Fruit fly (Drosophila melanogaster) whole organism, prepupa: ENCODE results near the gene TwdlG.

Experiments used
- Blimp-1 ChIP-seq: fragments of 200-800 bp; sonication (Bioruptor generic); optimal IDR thresholded peaks from 3 replicates; lab custom pipeline; 2017; ENCODE audit warnings: missing biosample characterization, missing genetic modification characterization, mild to moderate bottlenecking, moderate library complexity, missing genetic modification reagents
- CG10631 ChIP-seq: fragments of 200-800 bp; sonication (Bioruptor generic); optimal IDR thresholded peaks from 2 replicates; lab custom pipeline; 2016; ENCODE audit warnings: missing biosample characterization, missing genetic modification characterization
- CG10669 ChIP-seq: fragments of 200-800 bp; sonication (Bioruptor generic); optimal IDR thresholded peaks from 3 replicates; lab custom pipeline; 2018; ENCODE audit warnings: missing biosample characterization, mild to moderate bottlenecking, missing genetic modification characterization, moderate library complexity
- CG11294 ChIP-seq: fragments of 200-800 bp; sonication (Bioruptor generic); IDR thresholded peaks from 2 replicates; pipeline ENCODE4 v1.3.6; 2022; ENCODE audit warnings: missing biosample characterization, missing genetic modification characterization
- CG11762 ChIP-seq: fragments of 200-800 bp; sonication (Bioruptor generic); optimal IDR thresholded peaks from 3 replicates; lab custom pipeline; 2016; ENCODE audit warnings: missing biosample characterization, missing genetic modification characterization; ENCODE audit not compliant: insufficient read depth
- CG15336 ChIP-seq: fragments of 200-800 bp; sonication (Bioruptor generic); IDR thresholded peaks from 2 replicates; pipeline ENCODE4 v1.3.6; 2022; ENCODE audit warnings: missing biosample characterization, missing genetic modification characterization
- CG1621 ChIP-seq: fragments of 200-800 bp; sonication (Bioruptor generic); optimal IDR thresholded peaks from 3 replicates; lab custom pipeline; 2018; ENCODE audit warnings: missing biosample characterization, mild to moderate bottlenecking, missing genetic modification characterization
- CG3032 ChIP-seq: fragments of 200-800 bp; optimal IDR thresholded peaks from 2 replicates; lab custom pipeline; 2019; ENCODE audit warnings: missing biosample characterization, mild to moderate bottlenecking, missing genetic modification characterization, moderate library complexity
- CG31627 ChIP-seq: fragments of 200-800 bp; sonication (Bioruptor generic); optimal IDR thresholded peaks from 3 replicates; lab custom pipeline; 2016; ENCODE audit warnings: missing biosample characterization, missing genetic modification characterization
- CG32006 ChIP-seq: fragments of 200-800 bp; sonication (Bioruptor generic); optimal IDR thresholded peaks from 3 replicates; lab custom pipeline; 2017; ENCODE audit warnings: missing biosample characterization, mild to moderate bottlenecking, missing genetic modification characterization
- CG34406 ChIP-seq: fragments of 200-800 bp; sonication (Bioruptor generic); optimal IDR thresholded peaks from 3 replicates; lab custom pipeline; 2016; ENCODE audit warnings: missing biosample characterization, missing genetic modification characterization
- CG6163 ChIP-seq: fragments of 200-800 bp; sonication (Bioruptor generic); IDR thresholded peaks from 3 replicates; pipeline ENCODE4 v1.3.6; 2022; ENCODE audit warnings: missing biosample characterization, missing genetic modification characterization
- CG6276 ChIP-seq: fragments of 200-800 bp; sonication (Bioruptor generic); optimal IDR thresholded peaks from 2 replicates; lab custom pipeline; 2017; ENCODE audit warnings: missing biosample characterization, mild to moderate bottlenecking, missing genetic modification characterization
- CG6792 ChIP-seq: fragments of 200-800 bp; sonication (Bioruptor generic); optimal IDR thresholded peaks from 3 replicates; lab custom pipeline; 2016; ENCODE audit warnings: missing biosample characterization, missing genetic modification characterization
- CG6808 ChIP-seq: fragments of 200-800 bp; sonication (Bioruptor generic); optimal IDR thresholded peaks from 3 replicates; lab custom pipeline; 2017; ENCODE audit warnings: missing biosample characterization, missing genetic modification characterization, mild to moderate bottlenecking, moderate library complexity, missing genetic modification reagents
- CG6854 ChIP-seq: fragments of 200-800 bp; sonication (Bioruptor generic); optimal IDR thresholded peaks from 2 replicates; lab custom pipeline; 2017; ENCODE audit warnings: missing biosample characterization, mild to moderate bottlenecking, missing genetic modification characterization
- CG8319 ChIP-seq: fragments of 200-800 bp; sonication (Bioruptor generic); optimal IDR thresholded peaks from 3 replicates; lab custom pipeline; 2016; ENCODE audit warnings: missing biosample characterization, missing genetic modification characterization
- CG8632 ChIP-seq: fragments of 200-800 bp; sonication (Bioruptor generic); optimal IDR thresholded peaks from 3 replicates; lab custom pipeline; 2016; ENCODE audit warnings: missing biosample characterization, missing genetic modification characterization
- Eip78C ChIP-seq: fragments of 200-800 bp; sonication (Bioruptor generic); peaks from one replicate; lab custom pipeline; 2016; ENCODE audit warnings: missing biosample characterization, missing genetic modification characterization
- Eip93F ChIP-seq: fragments of 200-800 bp; sonication (Bioruptor generic); optimal IDR thresholded peaks from 2 replicates; lab custom pipeline; 2016; ENCODE audit warnings: missing biosample characterization, mild to moderate bottlenecking, missing genetic modification characterization
- Ets21C ChIP-seq: fragments of 200-800 bp; sonication (Bioruptor generic); optimal IDR thresholded peaks from 3 replicates; lab custom pipeline; 2016; ENCODE audit warnings: missing biosample characterization, missing genetic modification characterization
- Ets96B ChIP-seq: fragments of 200-800 bp; optimal IDR thresholded peaks from 2 replicates; lab custom pipeline; 2019; ENCODE audit warnings: missing biosample characterization, mild to moderate bottlenecking, missing genetic modification characterization, moderate library complexity
- Gug ChIP-seq: fragments of 200-800 bp; sonication (Bioruptor generic); IDR thresholded peaks from 2 replicates; pipeline ENCODE4 v1.3.6; 2022; ENCODE audit warnings: missing biosample characterization, missing genetic modification characterization
- Hr38 ChIP-seq: sonication (Bioruptor generic); optimal IDR thresholded peaks from 2 replicates; lab custom pipeline; 2016; ENCODE audit warnings: missing biosample characterization, missing genetic modification characterization
- Hr39 ChIP-seq: fragments of 200-800 bp; sonication (Bioruptor generic); optimal IDR thresholded peaks from 2 replicates; lab custom pipeline; 2016; ENCODE audit warnings: missing biosample characterization, missing genetic modification characterization
- Hr4 ChIP-seq: fragments of 200-800 bp; sonication (Bioruptor generic); optimal IDR thresholded peaks from 3 replicates; lab custom pipeline; 2016; ENCODE audit warnings: missing biosample characterization, missing genetic modification characterization
- Lpt ChIP-seq: fragments of 200-800 bp; sonication (Bioruptor generic); optimal IDR thresholded peaks from 3 replicates; lab custom pipeline; 2016; ENCODE audit warnings: missing biosample characterization, missing genetic modification characterization
- Smox ChIP-seq: fragments of 200-800 bp; sonication (Bioruptor generic); optimal IDR thresholded peaks from 3 replicates; lab custom pipeline; 2016; ENCODE audit warnings: missing biosample characterization, missing genetic modification characterization
- Sox14 ChIP-seq: fragments of 200-800 bp; sonication (Bioruptor generic); optimal IDR thresholded peaks from 3 replicates; lab custom pipeline; 2016; ENCODE audit warnings: missing biosample characterization, missing genetic modification characterization
- Sox15 ChIP-seq: fragments of 200-800 bp; sonication (Bioruptor generic); optimal IDR thresholded peaks from 3 replicates; lab custom pipeline; 2016; ENCODE audit warnings: missing biosample characterization, missing genetic modification characterization
- achi ChIP-seq: fragments of 200-800 bp; sonication (Bioruptor generic); optimal IDR thresholded peaks from 3 replicates; lab custom pipeline; 2016; ENCODE audit warnings: missing biosample characterization, missing genetic modification characterization
- acj6 ChIP-seq: fragments of 200-800 bp; sonication (Bioruptor generic); optimal IDR thresholded peaks from 3 replicates; lab custom pipeline; 2016; ENCODE audit warnings: missing biosample characterization, missing genetic modification characterization
- dac ChIP-seq: fragments of 200-800 bp; sonication (Bioruptor generic); optimal IDR thresholded peaks from 2 replicates; lab custom pipeline; 2017; ENCODE audit warnings: missing biosample characterization, mild to moderate bottlenecking, missing genetic modification characterization
- dsx ChIP-seq: fragments of 200-800 bp; optimal IDR thresholded peaks from 3 replicates; lab custom pipeline; 2019; ENCODE audit warnings: missing biosample characterization, mild to moderate bottlenecking, missing genetic modification characterization, moderate library complexity; ENCODE audit not compliant: poor library complexity, severe bottlenecking
- eg ChIP-seq: fragments of 200-800 bp; sonication (Bioruptor generic); IDR thresholded peaks from 3 replicates; pipeline ENCODE4 v1.3.6; 2022; ENCODE audit warnings: missing biosample characterization, missing genetic modification characterization
- fd59A ChIP-seq: fragments of 200-800 bp; sonication (Bioruptor generic); optimal IDR thresholded peaks from 2 replicates; lab custom pipeline; 2017; ENCODE audit warnings: missing biosample characterization, mild to moderate bottlenecking, missing genetic modification characterization, missing genetic modification reagents
- fd85E ChIP-seq: fragments of 200-800 bp; sonication (Bioruptor generic); optimal IDR thresholded peaks from 3 replicates; lab custom pipeline; 2016; ENCODE audit warnings: missing biosample characterization, missing genetic modification characterization
- fkh ChIP-seq: fragments of 200-800 bp; sonication (Bioruptor generic); optimal IDR thresholded peaks from 3 replicates; lab custom pipeline; 2017; ENCODE audit warnings: missing biosample characterization, mild to moderate bottlenecking, missing genetic modification characterization, moderate library complexity
- lz ChIP-seq: fragments of 200-800 bp; sonication (Bioruptor generic); optimal IDR thresholded peaks from 3 replicates; lab custom pipeline; 2016; ENCODE audit warnings: missing biosample characterization, missing genetic modification characterization
- net ChIP-seq: fragments of 200-800 bp; sonication (Bioruptor generic); optimal IDR thresholded peaks from 3 replicates; lab custom pipeline; 2016; ENCODE audit warnings: missing biosample characterization, missing genetic modification characterization
- pdm3 ChIP-seq: fragments of 200-800 bp; sonication (Bioruptor generic); optimal IDR thresholded peaks from 3 replicates; lab custom pipeline; 2016; ENCODE audit warnings: missing biosample characterization, missing genetic modification characterization
- salr ChIP-seq, 2 experiments: fragments of 200-800 bp; sonication (Bioruptor generic); optimal IDR thresholded peaks; 3 replicates each; lab custom pipeline; 2016 to 2018; ENCODE audit warnings: missing biosample characterization in 2 of 2, missing genetic modification characterization in 2 of 2, mild to moderate bottlenecking in 1 of 2
- spab ChIP-seq: fragments of 200-800 bp; sonication (Bioruptor generic); optimal IDR thresholded peaks from 2 replicates; lab custom pipeline; 2017; ENCODE audit warnings: missing biosample characterization, mild to moderate bottlenecking, missing genetic modification characterization, missing genetic modification reagents
- ss ChIP-seq, 2 experiments: fragments of 200-800 bp; sonication (Bioruptor generic); optimal IDR thresholded peaks; 2 replicates in 1 of 2; 3 replicates in 1 of 2; lab custom pipeline; 2017 to 2018; ENCODE audit warnings: mild to moderate bottlenecking in 2 of 2, missing biosample characterization in 2 of 2, missing genetic modification characterization in 2 of 2, moderate library complexity in 1 of 2
- svp ChIP-seq: fragments of 200-800 bp; sonication (Bioruptor generic); peaks from one replicate; lab custom pipeline; 2016; ENCODE audit warnings: missing biosample characterization, missing genetic modification characterization
- vri ChIP-seq: fragments of 200-800 bp; sonication (Bioruptor generic); optimal IDR thresholded peaks from 3 replicates; lab custom pipeline; 2016; ENCODE audit warnings: missing biosample characterization, mild to moderate bottlenecking, missing genetic modification characterization

TwdlG gene

DNA sequence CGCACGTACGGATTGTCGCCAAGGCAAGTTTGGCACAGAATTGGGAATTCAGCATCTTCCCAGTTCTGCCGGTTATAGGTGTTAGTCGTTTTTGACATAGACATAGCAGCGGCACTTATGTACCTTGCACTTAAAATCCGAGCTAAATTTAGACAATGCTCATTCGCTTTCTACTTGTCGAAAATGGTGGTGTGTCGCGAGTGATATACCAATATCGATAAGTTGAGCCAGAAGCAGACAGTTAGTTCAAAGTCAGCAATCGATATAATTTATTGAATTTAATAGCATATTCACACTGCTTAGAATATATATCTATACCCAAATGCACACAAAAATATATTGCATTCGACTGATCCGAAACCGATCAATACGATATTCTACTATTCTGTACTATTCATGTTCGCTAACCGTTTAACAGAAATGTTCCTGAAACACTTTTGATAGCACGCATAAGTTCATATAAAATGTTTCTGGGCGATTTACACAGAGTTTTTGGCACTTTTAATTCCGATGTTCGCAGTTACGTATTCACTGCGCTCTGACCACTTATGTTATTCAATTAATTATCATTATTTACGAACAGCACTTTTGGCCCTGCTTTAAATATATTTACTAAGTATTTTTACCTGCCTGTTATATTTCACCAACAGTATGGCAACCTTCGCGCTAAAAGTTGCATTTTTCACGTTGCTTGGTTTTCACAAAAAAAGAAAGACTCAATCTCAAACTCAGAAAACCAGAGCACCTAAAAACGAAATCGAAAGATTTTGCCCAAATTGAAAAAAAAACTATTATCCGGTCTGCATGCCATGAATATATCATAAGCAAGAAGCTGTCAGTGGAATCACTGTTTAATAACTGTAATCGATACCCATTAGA is 18.8 kb downstream of the TwdlG start, which contains the start of gene CG14641 (continued):
- TF ChIP-seq achi (GFP tag; lab: Kevin White, UChicago) (no peak), vri (GFP tag; lab: Kevin White, UChicago) (no peak), CG1621 (tag; lab: Kevin White, UChicago) (no peak), Gug (GFP tag; lab: Robert Waterston, UW) (no peak), fkh (GFP tag; lab: Kevin White, UChicago) (no peak), Smox (GFP tag; lab: Kevin White, UChicago) (no peak), Eip78C (GFP tag; lab: Kevin White, UChicago) (peak; percentile 65), CG6854 (peak; percentile 11), Ets96B (tag; lab: Kevin White, UChicago) (no peak)

DNA sequence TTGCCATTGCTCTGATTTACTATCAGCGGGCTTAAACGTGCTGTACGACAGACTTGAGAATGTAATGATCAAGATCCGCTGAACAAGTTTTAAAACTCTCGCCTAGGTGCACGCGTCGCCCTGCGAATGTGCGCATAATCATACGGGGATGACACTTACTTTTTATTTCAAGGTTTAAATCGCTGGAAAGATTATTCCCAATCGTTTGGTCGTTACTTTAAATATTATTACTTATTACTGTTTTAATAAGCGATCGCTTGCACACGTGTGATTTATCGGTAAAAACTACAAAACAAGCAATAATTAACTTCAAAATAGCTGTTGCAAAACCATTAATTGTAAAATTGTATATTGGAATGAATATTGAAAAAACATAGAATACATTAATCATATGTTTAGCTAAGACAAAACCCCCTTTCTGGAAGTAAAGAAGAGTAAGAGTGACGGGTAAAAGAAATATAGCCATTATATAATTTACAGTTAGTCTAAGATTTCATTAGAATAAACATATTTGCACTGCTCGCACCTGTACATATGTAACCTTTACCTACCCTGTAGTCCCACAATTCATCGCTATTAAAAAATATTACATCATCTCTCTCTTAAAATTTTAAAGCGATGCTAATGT is 21.9 kb downstream of the TwdlG start, which contains the start of gene DhpD:
DhpD (minus strand) TSS at position 102 of the 628 bp plus-strand sequence.
- TF ChIP-seq vri (GFP tag; lab: Kevin White, UChicago) (peak; percentile 83), lz (GFP tag; lab: Kevin White, UChicago) (peak; percentile 86), CG11294 (GFP tag; lab: Robert Waterston, UW) (peak; percentile 47), eg (peak; percentile 84), Eip78C (GFP tag; lab: Kevin White, UChicago) (peak; percentile 95), CG34406 (GFP tag; lab: Kevin White, UChicago) (peak; percentile 80), dsx (GFP tag; lab: Kevin White, UChicago) (peak; percentile 64), CG3032 (tag; lab: Kevin White, UChicago) (peak; percentile 81), CG8319 (peak; percentile 65), dac (GFP tag; lab: Kevin White, UChicago) (peak; percentile 57), CG10669 (GFP tag; lab: Kevin White, UChicago) (peak; percentile 83), CG6792 (GFP tag; lab: Kevin White, UChicago) (peak; percentile 81), fd85E (GFP tag; lab: Kevin White, UChicago) (peak; percentile 9), salr (GFP tag; optimal IDR thresholded peaks at IDR 0.05; lab: Kevin White, UChicago) (peak in 1 of 2 experiments; percentile 53), Sox15 (GFP tag; lab: Kevin White, UChicago) (peak; percentile 63), CG32006 (GFP tag; lab: Kevin White, UChicago) (peak; percentile 74), CG6808 (no peak), Lpt (GFP tag; lab: Kevin White, UChicago) (peak; percentile 32), CG31627 (GFP tag; lab: Kevin White, UChicago) (peak; percentile 88), Blimp-1 (GFP tag; lab: Kevin White, UChicago) (peak; percentile 55), Hr4 (GFP tag; lab: Kevin White, UChicago) (peak; percentile 82), CG10631 (peak; percentile 85), spab (peak; percentile 33), Hr38 (GFP tag; lab: Kevin White, UChicago) (no peak), Ets21C (GFP tag; lab: Kevin White, UChicago) (peak; percentile 74), CG11762 (peak; percentile 58), pdm3 (GFP tag; lab: Kevin White, UChicago) (peak; percentile 86), CG15336 (GFP tag; lab: Robert Waterston, UW) (peak; percentile 54), CG8632 (peak; percentile 76), net (GFP tag; lab: Kevin White, UChicago) (peak; percentile 81), Hr39 (peak; percentile 85), fd59A (GFP tag; lab: Kevin White, UChicago) (peak; percentile 58), CG6276 (GFP tag; lab: Kevin White, UChicago) (no peak), svp (GFP tag; lab: Kevin White, UChicago) (peak; percentile 91), Sox14 (GFP tag; lab: Kevin White, UChicago) (peak; percentile 85), ss (GFP tag; optimal IDR thresholded peaks at IDR 0.05; lab: Kevin White, UChicago) (no peak), CG1621 (tag; lab: Kevin White, UChicago) (peak; percentile 63), CG6854 (peak; percentile 74), Eip93F (peak; percentile 48), acj6 (GFP tag; lab: Kevin White, UChicago) (peak; percentile 84), Ets96B (tag; lab: Kevin White, UChicago) (peak; percentile 77), CG6163 (GFP tag; lab: Robert Waterston, UW) (peak; percentile 86)
